Fruit fly (Drosophila melanogaster) whole organism, embryonic: Measurements from ENCODE around the gene Esyt2.

Source experiments
- Bteb2 ChIP-seq: fragments of 200-800 bp; sonication (Bioruptor generic); optimal IDR thresholded peaks from 2 replicates; lab custom pipeline; 2016; ENCODE audit warnings: missing biosample characterization, missing genetic modification characterization
- CG12104 ChIP-seq: fragments of 200-800 bp; sonication (Bioruptor generic); optimal IDR thresholded peaks from 3 replicates; lab custom pipeline; 2016; ENCODE audit warnings: missing biosample characterization, missing genetic modification characterization
- CG1233 ChIP-seq: fragments of 200-800 bp; sonication (Bioruptor generic); optimal IDR thresholded peaks from 4 replicates; lab custom pipeline; 2018; ENCODE audit warnings: missing biosample characterization, mild to moderate bottlenecking, missing genetic modification characterization
- CG13775 ChIP-seq: fragments of 200-800 bp; sonication (Bioruptor generic); optimal IDR thresholded peaks from 3 replicates; lab custom pipeline; 2017; ENCODE audit warnings: missing biosample characterization, mild to moderate bottlenecking, missing genetic modification characterization
- CG14050 ChIP-seq: fragments of 200-800 bp; sonication (Bioruptor generic); IDR thresholded peaks from 3 replicates; pipeline ENCODE4 v1.3.6; 2022; ENCODE audit warnings: missing biosample characterization, missing genetic modification characterization
- CG17186 ChIP-seq: fragments of 200-800 bp; sonication (Bioruptor generic); optimal IDR thresholded peaks from 3 replicates; lab custom pipeline; 2017; ENCODE audit warnings: missing biosample characterization, missing genetic modification reagents, missing genetic modification characterization
- CG17829 ChIP-seq: fragments of 200-800 bp; optimal IDR thresholded peaks from 2 replicates; lab custom pipeline; 2019; ENCODE audit warnings: missing biosample characterization, mild to moderate bottlenecking, missing genetic modification characterization, moderate library complexity
- CG18011 ChIP-seq: fragments of 200-800 bp; sonication (Bioruptor generic); optimal IDR thresholded peaks from 2 replicates; lab custom pipeline; 2017; ENCODE audit warnings: missing biosample characterization, missing genetic modification characterization, mild to moderate bottlenecking, moderate library complexity, missing genotype
- CG32532 ChIP-seq: fragments of 200-800 bp; sonication (Bioruptor generic); IDR thresholded peaks from 2 replicates; pipeline ENCODE4 v1.3.6; 2022; ENCODE audit warnings: missing biosample characterization, missing genetic modification characterization
- CG3838 ChIP-seq: fragments of 200-800 bp; sonication (Bioruptor generic); optimal IDR thresholded peaks from 3 replicates; lab custom pipeline; 2016; ENCODE audit warnings: missing biosample characterization, missing genetic modification characterization
- CG4617 ChIP-seq: fragments of 200-800 bp; sonication (Bioruptor generic); optimal IDR thresholded peaks from 3 replicates; lab custom pipeline; 2016; ENCODE audit warnings: missing biosample characterization, missing genetic modification characterization, borderline replicate concordance
- CG6175 ChIP-seq: fragments of 200-800 bp; sonication (Bioruptor generic); IDR thresholded peaks from 3 replicates; pipeline ENCODE4 v1.3.6; 2022; ENCODE audit warnings: missing biosample characterization, missing genetic modification characterization
- CG6683 ChIP-seq: fragments of 200-800 bp; sonication (Bioruptor generic); optimal IDR thresholded peaks from 2 replicates; lab custom pipeline; 2017; ENCODE audit warnings: missing biosample characterization, mild to moderate bottlenecking, missing genetic modification characterization, missing genetic modification reagents
- CG6689 ChIP-seq: fragments of 200-800 bp; sonication (Bioruptor generic); IDR thresholded peaks from 2 replicates; pipeline ENCODE4 v1.3.6; 2022; ENCODE audit warnings: missing biosample characterization, missing genetic modification characterization
- CG8388 ChIP-seq: fragments of 200-800 bp; sonication (Bioruptor generic); optimal IDR thresholded peaks from 2 replicates; lab custom pipeline; 2019; ENCODE audit warnings: missing biosample characterization, mild to moderate bottlenecking, missing genetic modification characterization, moderate library complexity
- CG8924 ChIP-seq: fragments of 200-800 bp; optimal IDR thresholded peaks from 3 replicates; lab custom pipeline; 2019; ENCODE audit warnings: missing biosample characterization, mild to moderate bottlenecking, missing genetic modification characterization, moderate library complexity
- CG9797 ChIP-seq: fragments of 200-800 bp; sonication (Bioruptor generic); optimal IDR thresholded peaks from 3 replicates; lab custom pipeline; 2018; ENCODE audit warnings: missing biosample characterization, mild to moderate bottlenecking, missing genetic modification characterization
- D19A ChIP-seq: fragments of 200-800 bp; optimal IDR thresholded peaks from 3 replicates; lab custom pipeline; 2019; ENCODE audit warnings: missing biosample characterization, mild to moderate bottlenecking, missing genetic modification characterization, moderate library complexity
- Dll ChIP-seq: fragments of 200-800 bp; sonication (Bioruptor generic); IDR thresholded peaks from 4 replicates; pipeline ENCODE4 v1.3.6; 2022; ENCODE audit warnings: missing biosample characterization, missing genetic modification characterization; ENCODE audit not compliant: partially characterized antibody
- E2f1 ChIP-seq: fragments of 200-800 bp; sonication (Bioruptor generic); IDR thresholded peaks from 2 replicates; pipeline ENCODE4 v1.3.6; 2022; ENCODE audit warnings: missing biosample characterization, missing genetic modification characterization
- Hsf ChIP-seq: fragments of 200-800 bp; sonication (Bioruptor generic); optimal IDR thresholded peaks from 3 replicates; lab custom pipeline; 2016; ENCODE audit warnings: missing biosample characterization, missing genetic modification characterization
- Oaz ChIP-seq: fragments of 200-800 bp; sonication (Bioruptor generic); IDR thresholded peaks from 2 replicates; pipeline ENCODE4 v1.3.6; 2022; ENCODE audit warnings: missing biosample characterization, missing genetic modification characterization
- Oli ChIP-seq: fragments of 200-800 bp; sonication (Bioruptor generic); optimal IDR thresholded peaks from 2 replicates; lab custom pipeline; 2018; ENCODE audit warnings: missing biosample characterization, mild to moderate bottlenecking, missing genetic modification characterization, moderate library complexity
- Optix ChIP-seq: fragments of 200-800 bp; sonication (Bioruptor generic); IDR thresholded peaks from 3 replicates; pipeline ENCODE4 v1.3.6; 2022; ENCODE audit warnings: missing biosample characterization, missing genetic modification characterization
- Ravus ChIP-seq: fragments of 200-800 bp; sonication (Bioruptor generic); IDR thresholded peaks from 2 replicates; pipeline ENCODE4 v1.3.6; 2022; ENCODE audit warnings: missing biosample characterization, missing genetic modification characterization
- Rx ChIP-seq: fragments of 200-800 bp; sonication (Bioruptor generic); IDR thresholded peaks from 2 replicates; pipeline ENCODE4 v1.3.6; 2022; ENCODE audit warnings: missing biosample characterization, missing genetic modification characterization
- Side ChIP-seq: fragments of 200-800 bp; sonication (Bioruptor generic); optimal IDR thresholded peaks from 2 replicates; lab custom pipeline; 2016; ENCODE audit warnings: missing biosample characterization, missing genetic modification characterization
- ac ChIP-seq: fragments of 200-800 bp; sonication (Bioruptor generic); optimal IDR thresholded peaks from 3 replicates; lab custom pipeline; 2017; ENCODE audit warnings: missing biosample characterization, mild to moderate bottlenecking, missing genetic modification characterization
- cas ChIP-seq: fragments of 200-800 bp; sonication (Bioruptor generic); IDR thresholded peaks from 2 replicates; pipeline ENCODE4 v1.3.6; 2022; ENCODE audit warnings: missing biosample characterization, missing genetic modification characterization
- cato ChIP-seq: fragments of 200-800 bp; sonication (Bioruptor generic); optimal IDR thresholded peaks from 2 replicates; lab custom pipeline; 2016; ENCODE audit warnings: missing biosample characterization, missing genetic modification characterization, borderline replicate concordance
- chinmo ChIP-seq: fragments of 200-800 bp; sonication (Bioruptor generic); IDR thresholded peaks from 4 replicates; pipeline ENCODE4 v1.3.6; 2022; ENCODE audit warnings: missing biosample characterization, missing genetic modification characterization; ENCODE audit not compliant: partially characterized antibody
- chm ChIP-seq: fragments of 200-800 bp; sonication (Bioruptor generic); IDR thresholded peaks from 2 replicates; pipeline ENCODE4 v1.3.6; 2022; ENCODE audit warnings: missing biosample characterization, missing genetic modification characterization
- crp ChIP-seq, 2 experiments: fragments of 200-800 bp; sonication (Bioruptor generic); optimal IDR thresholded peaks; 2 replicates in 1 of 2; 3 replicates in 1 of 2; lab custom pipeline; 2017; ENCODE audit warnings: missing biosample characterization in 2 of 2, missing genetic modification characterization in 2 of 2, mild to moderate bottlenecking in 1 of 2, moderate library complexity in 1 of 2
- esg ChIP-seq: fragments of 200-800 bp; sonication (Bioruptor generic); conservative IDR thresholded peaks from 2 replicates; pipeline ENCODE4 v1.3.6; 2022; ENCODE audit warnings: missing biosample characterization, missing genetic modification characterization
- gcm ChIP-seq: fragments of 200-800 bp; sonication (Bioruptor generic); optimal IDR thresholded peaks from 2 replicates; lab custom pipeline; 2019; ENCODE audit warnings: missing biosample characterization, mild to moderate bottlenecking, missing genetic modification characterization, moderate library complexity
- grau ChIP-seq: fragments of 200-800 bp; optimal IDR thresholded peaks from 3 replicates; lab custom pipeline; 2019; ENCODE audit warnings: missing biosample characterization, mild to moderate bottlenecking, missing genetic modification characterization, moderate library complexity
- gt ChIP-seq: fragments of 200-800 bp; sonication (Bioruptor generic); IDR thresholded peaks from 2 replicates; pipeline ENCODE4 v1.3.6; 2022; ENCODE audit warnings: missing biosample characterization, missing genetic modification characterization
- hth ChIP-seq: fragments of >200 bp; optimal IDR thresholded peaks from 2 replicates; lab custom pipeline; 2017; ENCODE audit warnings: inconsistent platforms
- lbe ChIP-seq: fragments of 200-800 bp; sonication (Bioruptor generic); optimal IDR thresholded peaks from 2 replicates; lab custom pipeline; 2016; ENCODE audit warnings: missing biosample characterization, mild to moderate bottlenecking, missing genetic modification characterization
- lmd ChIP-seq: fragments of 200-800 bp; sonication (Bioruptor generic); IDR thresholded peaks from 2 replicates; pipeline ENCODE4 v1.3.6; 2022; ENCODE audit warnings: missing biosample characterization, missing genetic modification characterization
- mirr ChIP-seq: fragments of 200-800 bp; sonication (Bioruptor generic); optimal IDR thresholded peaks from 3 replicates; lab custom pipeline; 2018; ENCODE audit warnings: missing biosample characterization, mild to moderate bottlenecking, missing genetic modification characterization
- pan ChIP-seq, 4 experiments: fragments of >200 bp in 3 of 4; fragments of 200-800 bp in 1 of 4; sonication (Bioruptor generic) in 1 of 4; optimal IDR thresholded peaks in 3 of 4; IDR thresholded peaks in 1 of 4; 2 replicates each; pipeline versions ENCODE4 v1.3.6 to Lab custom; 2017 to 2022; ENCODE audit warnings: missing biosample characterization in 2 of 4, missing genetic modification characterization in 2 of 4, mixed read lengths in 1 of 4
- pb ChIP-seq: fragments of 200-800 bp; sonication (Bioruptor generic); optimal IDR thresholded peaks from 3 replicates; lab custom pipeline; 2016; ENCODE audit warnings: missing biosample characterization, missing genetic modification characterization
- pho ChIP-seq: fragments of 200-800 bp; sonication (Bioruptor generic); optimal IDR thresholded peaks from 2 replicates; lab custom pipeline; 2016; ENCODE audit warnings: missing biosample characterization, missing genetic modification characterization
- phol ChIP-seq: fragments of 200-800 bp; sonication (Bioruptor generic); optimal IDR thresholded peaks from 3 replicates; lab custom pipeline; 2018; ENCODE audit warnings: missing biosample characterization, mild to moderate bottlenecking, missing genetic modification characterization, moderate library complexity
- ro ChIP-seq: fragments of 200-800 bp; sonication (Bioruptor generic); IDR thresholded peaks from 2 replicates; pipeline ENCODE4 v1.3.6; 2022; ENCODE audit warnings: missing biosample characterization, missing genetic modification characterization
- ttk ChIP-seq: fragments of 200-800 bp; sonication (Bioruptor generic); IDR thresholded peaks from 2 replicates; pipeline ENCODE4 v2.1.2; 2022; ENCODE audit warnings: missing biosample characterization, missing genetic modification characterization
- unpg ChIP-seq: fragments of 200-800 bp; sonication (Bioruptor generic); optimal IDR thresholded peaks from 3 replicates; lab custom pipeline; 2018; ENCODE audit warnings: missing biosample characterization, mild to moderate bottlenecking, missing genetic modification characterization, moderate library complexity
- wor ChIP-seq: fragments of 200-800 bp; sonication (Bioruptor generic); IDR thresholded peaks from 2 replicates; pipeline ENCODE4 v1.3.6; 2022; ENCODE audit warnings: missing biosample characterization, missing genetic modification characterization
- zen ChIP-seq: fragments of 200-800 bp; sonication (Bioruptor generic); optimal IDR thresholded peaks from 3 replicates; lab custom pipeline; 2018; ENCODE audit warnings: missing biosample characterization, mild to moderate bottlenecking, missing genetic modification characterization, moderate library complexity

Esyt2 gene

DNA sequence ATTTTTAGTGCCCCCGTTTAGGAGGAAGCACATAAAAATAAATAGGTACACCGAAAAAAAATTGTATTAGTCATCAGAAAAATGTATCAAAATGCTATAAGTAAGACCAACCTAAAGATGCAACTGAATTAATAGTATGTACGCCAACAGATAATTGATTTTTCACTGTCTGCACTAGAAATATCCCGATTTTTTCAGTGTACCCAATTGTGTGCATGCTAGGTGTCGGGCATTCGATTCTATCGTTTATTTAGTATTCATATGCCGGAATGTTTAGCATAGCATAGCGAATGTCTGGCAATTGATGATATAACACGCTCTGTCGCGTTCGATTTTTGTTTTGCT, 22.9 kb downstream of the Esyt2 start (continued):
- TF ChIP-seq gt (GFP tag; lab: Robert Waterston, UW) (peak; percentile 12; the same call in 1 of the 2 replicates), CG1233 (GFP tag; lab: Kevin White, UChicago) (peak; percentile 82), CG14050 (GFP tag; lab: Robert Waterston, UW) (peak; percentile 80), E2f1 (GFP tag; lab: Robert Waterston, UW) (peak; percentile 87; the same call in 1 of the 2 replicates), Optix (GFP tag; lab: Robert Waterston, UW) (peak; percentile 59; the same call in 2 of the 3 replicates), cas (GFP tag; lab: Robert Waterston, UW) (peak; percentile 60), CG13775 (GFP tag; lab: Kevin White, UChicago) (peak; percentile 70), unpg (GFP tag; lab: Kevin White, UChicago) (peak; percentile 90), esg (peak; percentile 89), hth (lab: Kevin White, UChicago) (no peak), pan (optimal IDR thresholded peaks at IDR 0.05; lab: Kevin White, UChicago) (no peak), pan (GFP tag; optimal IDR thresholded peaks at IDR 0.05 in 1 of 2, IDR thresholded peaks at IDR 0.05 in 1 of 2) (peak in 1 of 2 experiments; percentile 91), mirr (GFP tag; lab: Kevin White, UChicago) (peak; percentile 65), Dll (no peak), Hsf (GFP tag; lab: Kevin White, UChicago) (peak; percentile 89), CG8924 (tag; lab: Kevin White, UChicago) (peak; percentile 84), CG12104 (GFP tag; lab: Kevin White, UChicago) (peak; percentile 59), CG8388 (GFP tag; lab: Kevin White, UChicago) (peak; percentile 82), CG32532 (peak; percentile 90), CG9797 (no peak), cato (GFP tag; lab: Kevin White, UChicago) (peak; percentile 69), CG3838 (GFP tag; lab: Kevin White, UChicago) (peak; percentile 79), Oli (tag; lab: Kevin White, UChicago) (peak; percentile 91), grau (tag; lab: Kevin White, UChicago) (peak; percentile 87), CG17829 (tag; lab: Kevin White, UChicago) (peak; percentile 52), Ravus (GFP tag; lab: Robert Waterston, UW) (peak; percentile 83), CG6683 (GFP tag; lab: Kevin White, UChicago) (peak; percentile 64), Oaz (peak; percentile 80), Rx (GFP tag; lab: Robert Waterston, UW) (no peak; the same call in 1 of the 2 replicates), wor (peak; percentile 71), lbe (GFP tag; lab: Kevin White, UChicago) (no peak), zen (peak; percentile 57), lmd (GFP tag; lab: Robert Waterston, UW) (peak; percentile 90), CG4617 (GFP tag; lab: Kevin White, UChicago) (peak; percentile 51), ro (GFP tag; lab: Robert Waterston, UW) (peak; percentile 58), CG6689 (GFP tag; lab: Robert Waterston, UW) (peak; percentile 85), ac (no peak), gcm (GFP tag; lab: Kevin White, UChicago) (peak; percentile 76), crp (GFP tag; optimal IDR thresholded peaks at IDR 0.05; lab: Kevin White, UChicago) (peak in 1 of 2 experiments; percentile 30), Bteb2 (GFP tag; lab: Kevin White, UChicago) (peak; percentile 85), CG17186 (GFP tag; lab: Kevin White, UChicago) (peak; percentile 25), CG18011 (peak; percentile 73), phol (peak; percentile 83), Side (GFP tag; lab: Kevin White, UChicago) (peak; percentile 88), ttk (GFP tag; lab: Robert Waterston, UW) (peak; percentile 86), chinmo (peak; percentile 67; the same call in 1 of the 4 replicates), chm (peak; percentile 88), D19A (peak; percentile 64), pho (GFP tag; lab: Kevin White, UChicago) (peak; percentile 91), pb (GFP tag; lab: Kevin White, UChicago) (peak; percentile 84), CG6175 (GFP tag; lab: Robert Waterston, UW) (peak; percentile 73; the same call in 2 of the 3 replicates)
